Worm (Caenorhabditis elegans) whole organism, L4 larva: Measurements from ENCODE around the gene lin-9.

Source experiments
- ceh-32 ChIP-seq: sonication (generic microtip); optimal IDR thresholded peaks from 2 replicates; lab custom pipeline; 2016; ENCODE audit warnings: mild to moderate bottlenecking, missing genetic modification characterization, missing compliant biosample characterization; ENCODE audit not compliant: poor library complexity
- hif-1 ChIP-seq, 2 experiments: sonication (generic microtip); optimal IDR thresholded peaks; 2 replicates each; lab custom pipeline; 2016 to 2017; ENCODE audit warnings: missing compliant biosample characterization in 2 of 2, missing genetic modification characterization in 2 of 2, missing genetic modification reagents in 2 of 2, missing genotype in 2 of 2, mild to moderate bottlenecking in 1 of 2
- hlh-11 ChIP-seq: fragments of 200-800 bp; sonication (Bioruptor generic); optimal IDR thresholded peaks from 2 replicates; lab custom pipeline; 2018; ENCODE audit warnings: mild to moderate bottlenecking, missing genetic modification characterization, missing compliant biosample characterization
- hmg-1.1 ChIP-seq: fragments of 200-800 bp; sonication (Bioruptor generic); IDR thresholded peaks from 2 replicates; pipeline ENCODE4 v1.3.6; 2022; ENCODE audit warnings: missing genetic modification reagents, missing genetic modification characterization, missing compliant biosample characterization
- lin-38 ChIP-seq: fragments of 200-800 bp; sonication (Bioruptor generic); IDR thresholded peaks from 2 replicates; pipeline ENCODE4 v1.3.6; 2022; ENCODE audit warnings: missing genetic modification reagents, missing genetic modification characterization, missing compliant biosample characterization
- nhr-28 ChIP-seq: fragments of 150-350 bp; optimal IDR thresholded peaks from 2 replicates; lab custom pipeline; 2014; ENCODE audit warnings: missing biosample characterization, missing genetic modification characterization
- zip-11 ChIP-seq: fragments of 200-800 bp; sonication (Bioruptor generic); IDR thresholded peaks from 2 replicates; pipeline ENCODE4 v1.3.6; 2022; ENCODE audit warnings: missing genetic modification characterization, missing compliant biosample characterization

The lin-9 gene

DNA sequence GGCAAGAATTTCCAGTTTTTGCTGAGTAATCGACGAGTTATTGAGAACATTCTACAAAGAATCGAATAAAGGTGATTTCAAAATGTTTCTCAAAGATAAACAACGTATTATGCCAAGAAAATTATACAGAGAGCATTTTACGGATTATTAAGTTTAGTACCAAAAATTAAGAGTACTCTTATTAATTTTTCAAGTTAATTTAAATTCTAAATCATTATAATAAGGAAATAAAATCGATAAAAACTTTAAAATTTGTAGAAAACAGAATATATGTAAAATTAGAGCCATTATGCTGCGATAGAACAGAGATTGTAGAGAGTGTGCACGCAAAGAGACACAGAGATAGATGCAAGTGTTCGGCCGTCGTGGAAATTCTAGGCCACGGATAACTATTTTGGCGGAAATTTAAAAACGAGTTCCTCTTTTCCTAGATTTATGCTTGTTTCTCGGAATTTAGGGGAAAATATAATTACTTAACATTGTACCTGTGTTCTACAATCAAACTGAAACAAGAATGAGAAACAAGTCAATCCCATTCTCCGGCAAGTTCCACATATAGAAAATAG lies 53.4 kb downstream of the lin-9 start, which contains the start of gene F44E2.9 (continued):
- peak; percentile 65 for TF ChIP-seq hmg-1.1 (GFP tag; lab: Robert Waterston, UW)
- no peak for TF ChIP-seq zip-11 (GFP tag; lab: Robert Waterston, UW)
- TF ChIP-seq hlh-11, result peak; percentile 28
- TF ChIP-seq lin-38 (GFP tag; lab: Robert Waterston, UW), result peak; percentile 76
- TF ChIP-seq hif-1 (tag; optimal IDR thresholded peaks at IDR 0.05; lab: Kevin White, UChicago), result peak in 1 of 2 experiments; percentile 79
- TF ChIP-seq ceh-32 (tag; lab: Kevin White, UChicago), result no peak
- peak; percentile 4 for TF ChIP-seq nhr-28 (tag; lab: Kevin White, UChicago)
